Worm (Caenorhabditis elegans): ENCODE results near the gene ptd-2.

ptd-2 gene

ce11 chrV:9295581-9295980, 45.5 kb downstream of the ptd-2 start:
- no peak for TF ChIP-seq akir-1 (GFP tag; optimal IDR thresholded peaks at IDR 0.05)
- TF ChIP-seq efl-1 (GFP tag; optimal IDR thresholded peaks at IDR 0.05), result no peak
- no peak for TF ChIP-seq F49E8.2 (tag; optimal IDR thresholded peaks at IDR 0.05; ENCODE audit: insufficient read depth)
- no peak for TF ChIP-seq F39B2.1 (GFP tag; IDR thresholded peaks at IDR 0.05)
- TF ChIP-seq ceh-40 (GFP tag; IDR thresholded peaks at IDR 0.05), result no peak
- TF ChIP-seq ceh-58 (GFP tag; IDR thresholded peaks at IDR 0.05), result no peak
- no peak for TF ChIP-seq aptf-2 (GFP tag; conservative IDR thresholded peaks at IDR 0.05)
- no peak for TF ChIP-seq ztf-18 (tag; optimal IDR thresholded peaks at IDR 0.05)
- no peak for TF ChIP-seq hlh-12 (tag; optimal IDR thresholded peaks at IDR 0.05)
- TF ChIP-seq attf-3 (GFP tag; conservative IDR thresholded peaks at IDR 0.05), result no peak
- no peak for TF ChIP-seq tbx-9 (tag; optimal IDR thresholded peaks at IDR 0.05; ENCODE audit: borderline replicate concordance)
- no peak for TF ChIP-seq lir-1 (GFP tag; conservative IDR thresholded peaks at IDR 0.05)
- TF ChIP-seq pha-4 (tag; optimal IDR thresholded peaks at IDR 0.05), result no peak
- no peak for TF ChIP-seq cebp-1 (GFP tag; IDR thresholded peaks at IDR 0.05)
- TF ChIP-seq cebp-1 (tag; optimal IDR thresholded peaks at IDR 0.05), result no peak
- no peak for TF ChIP-seq Y56A3A.18 (GFP tag; IDR thresholded peaks at IDR 0.05)
- no peak for TF ChIP-seq F57A8.1 (GFP tag; optimal IDR thresholded peaks at IDR 0.05)
- no peak for TF ChIP-seq atf-7 (tag; optimal IDR thresholded peaks at IDR 0.05)

ce11 chrV:9297332-9297731, 47.3 kb downstream of the ptd-2 start, which contains the start of gene F44A2.5:
Gene F44A2.5, plus strand, starts transcription at chrV:9297632.
- no peak for TF ChIP-seq zfh-2 (GFP tag; conservative IDR thresholded peaks at IDR 0.05)
- TF ChIP-seq repo-1 (tag; optimal IDR thresholded peaks at IDR 0.05), result no peak
- no peak for TF ChIP-seq lir-1 (GFP tag; conservative IDR thresholded peaks at IDR 0.05)
- TF ChIP-seq ceh-58 (GFP tag; IDR thresholded peaks at IDR 0.05), result no peak
- no peak for TF ChIP-seq madf-8 (GFP tag; conservative IDR thresholded peaks at IDR 0.05)
- no peak for TF ChIP-seq ekl-4 (GFP tag; IDR thresholded peaks at IDR 0.05)
- no peak for TF ChIP-seq tlf-1 (GFP tag; optimal IDR thresholded peaks at IDR 0.05)
- TF ChIP-seq dox-1 (GFP tag; IDR thresholded peaks at IDR 0.05), result no peak

ce11 chrV:9303026-9303425, 53.0 kb downstream of the ptd-2 start, which contains the start of gene nhr-39:
Gene nhr-39, plus strand, starts transcription at chrV:9303326.
- TF ChIP-seq aptf-3 (GFP tag; IDR thresholded peaks at IDR 0.05), result no peak
- no peak for TF ChIP-seq egl-44 (GFP tag; IDR thresholded peaks at IDR 0.05)
- no peak for TF ChIP-seq rec-8 (tag; optimal IDR thresholded peaks at IDR 0.05)
- TF ChIP-seq hsf-1 (GFP tag; IDR thresholded peaks at IDR 0.05), result no peak
- no peak for TF ChIP-seq F37B4.10 (GFP tag; IDR thresholded peaks at IDR 0.05)
- no peak for TF ChIP-seq F23B12.7 (tag; optimal IDR thresholded peaks at IDR 0.05; ENCODE audit: insufficient read depth)
- no peak for TF ChIP-seq sdz-38 (tag; optimal IDR thresholded peaks at IDR 0.05)
- no peak for TF ChIP-seq let-607 (tag; optimal IDR thresholded peaks at IDR 0.05)
- TF ChIP-seq ztf-6 (GFP tag; IDR thresholded peaks at IDR 0.05), result no peak
- no peak for TF ChIP-seq attf-5 (GFP tag; optimal IDR thresholded peaks at IDR 0.05)
- no peak for TF ChIP-seq B0035.1 (tag; optimal IDR thresholded peaks at IDR 0.05)
- TF ChIP-seq lin-26 (GFP tag; IDR thresholded peaks at IDR 0.05), result no peak
- TF ChIP-seq mcd-1 (GFP tag; IDR thresholded peaks at IDR 0.05), result no peak
- no peak for TF ChIP-seq ztf-3 (GFP tag; optimal IDR thresholded peaks at IDR 0.05)
- TF ChIP-seq F57C9.4 (tag; optimal IDR thresholded peaks at IDR 0.05), result no peak
- no peak for TF ChIP-seq nhr-179 (tag; optimal IDR thresholded peaks at IDR 0.05)
- no peak for TF ChIP-seq nhr-80 (tag; optimal IDR thresholded peaks at IDR 0.05)
- no peak for TF ChIP-seq F33H1.4 (GFP tag; IDR thresholded peaks at IDR 0.05)
- TF ChIP-seq ceh-79 (tag; optimal IDR thresholded peaks at IDR 0.05), result no peak
- TF ChIP-seq atf-7 (tag; optimal IDR thresholded peaks at IDR 0.05), result no peak

Measured in whole organism, young adult.